Worm (Caenorhabditis elegans): ENCODE data around the gene B0222.11.

Gene B0222.11

ce11 chrV:9166306-9166705 is 1.7 kb downstream of the B0222.11 start (continued):
- TF ChIP-seq elt-3 (tag; optimal IDR thresholded peaks at IDR 0.05) (no peak), gmeb-1 (tag; optimal IDR thresholded peaks at IDR 0.05) (no peak), mdl-1 (tag; optimal IDR thresholded peaks at IDR 0.05) (no peak)

- TF ChIP-seq lin-11 (tag; optimal IDR thresholded peaks at IDR 0.05) (no peak), snpc-4 (tag; optimal IDR thresholded peaks at IDR 0.05) (no peak), crh-2 (tag; optimal IDR thresholded peaks at IDR 0.05) (peak; percentile 47), aly-2 (tag; optimal IDR thresholded peaks at IDR 0.05) (no peak), nhr-237 (tag; optimal IDR thresholded peaks at IDR 0.05) (no peak), mab-5 (tag; optimal IDR thresholded peaks at IDR 0.05) (no peak), blmp-1 (tag; optimal IDR thresholded peaks at IDR 0.05; ENCODE audit: insufficient read depth) (peak; percentile 5), sma-3 (GFP tag; optimal IDR thresholded peaks at IDR 0.05) (peak; percentile 32), sma-9 (GFP tag; optimal IDR thresholded peaks at IDR 0.05) (peak; percentile 39), sma-9 (tag; optimal IDR thresholded peaks at IDR 0.05) (no peak), egl-27 (tag; optimal IDR thresholded peaks at IDR 0.05) (peak; percentile 19), fos-1 (tag; optimal IDR thresholded peaks at IDR 0.05) (peak; percentile 3), ceh-16 (tag; optimal IDR thresholded peaks at IDR 0.05) (peak; percentile 31), ama-1 (optimal IDR thresholded peaks at IDR 0.05) (peak; percentile 91), nhr-25 (tag; optimal IDR thresholded peaks at IDR 0.05) (peak; percentile 44), nhr-129 (tag; optimal IDR thresholded peaks at IDR 0.05) (no peak), nhr-10 (tag; optimal IDR thresholded peaks at IDR 0.05) (no peak)
Observed at ce11 chrV:9165073-9165699, 2.8 kb downstream of the B0222.11 start, which contains the start of gene col-10. Gene col-10, minus strand, starts transcription at chrV:9165307.

- no peak for TF ChIP-seq nhr-237 (tag; optimal IDR thresholded peaks at IDR 0.05)
- no peak for TF ChIP-seq sma-9 (GFP tag; optimal IDR thresholded peaks at IDR 0.05)
- TF ChIP-seq sma-9 (tag; optimal IDR thresholded peaks at IDR 0.05), result no peak
- peak; percentile 14 for TF ChIP-seq sma-3 (GFP tag; optimal IDR thresholded peaks at IDR 0.05)
- TF ChIP-seq crh-2 (tag; optimal IDR thresholded peaks at IDR 0.05), result peak; percentile 23
- TF ChIP-seq egl-27 (tag; optimal IDR thresholded peaks at IDR 0.05), result no peak
- peak; percentile 0 for TF ChIP-seq blmp-1 (tag; optimal IDR thresholded peaks at IDR 0.05; ENCODE audit: insufficient read depth)
- no peak for TF ChIP-seq lin-39 (tag; optimal IDR thresholded peaks at IDR 0.05)
- no peak for TF ChIP-seq nhr-23 (tag; optimal IDR thresholded peaks at IDR 0.05)
- peak; percentile 28 for TF ChIP-seq nhr-21 (tag; optimal IDR thresholded peaks at IDR 0.05)
- peak; percentile 17 for TF ChIP-seq lin-13 (GFP tag; optimal IDR thresholded peaks at IDR 0.05)
- peak; percentile 6 for TF ChIP-seq ztf-4 (tag; optimal IDR thresholded peaks at IDR 0.05)
- TF ChIP-seq nhr-25 (tag; optimal IDR thresholded peaks at IDR 0.05), result peak; percentile 91
- TF ChIP-seq ama-1 (optimal IDR thresholded peaks at IDR 0.05), result peak; percentile 93
Observed at ce11 chrV:9163897-9164296, 4.1 kb downstream of the B0222.11 start.

- TF ChIP-seq zag-1 (tag; optimal IDR thresholded peaks at IDR 0.05) (no peak), blmp-1 (tag; optimal IDR thresholded peaks at IDR 0.05; ENCODE audit: insufficient read depth) (peak; percentile 62)
Observed at ce11 chrV:9162955-9163468, 5.0 kb downstream of the B0222.11 start, which contains the start of gene col-145. Gene col-145, minus strand, starts transcription at chrV:9163005.

DNA sequence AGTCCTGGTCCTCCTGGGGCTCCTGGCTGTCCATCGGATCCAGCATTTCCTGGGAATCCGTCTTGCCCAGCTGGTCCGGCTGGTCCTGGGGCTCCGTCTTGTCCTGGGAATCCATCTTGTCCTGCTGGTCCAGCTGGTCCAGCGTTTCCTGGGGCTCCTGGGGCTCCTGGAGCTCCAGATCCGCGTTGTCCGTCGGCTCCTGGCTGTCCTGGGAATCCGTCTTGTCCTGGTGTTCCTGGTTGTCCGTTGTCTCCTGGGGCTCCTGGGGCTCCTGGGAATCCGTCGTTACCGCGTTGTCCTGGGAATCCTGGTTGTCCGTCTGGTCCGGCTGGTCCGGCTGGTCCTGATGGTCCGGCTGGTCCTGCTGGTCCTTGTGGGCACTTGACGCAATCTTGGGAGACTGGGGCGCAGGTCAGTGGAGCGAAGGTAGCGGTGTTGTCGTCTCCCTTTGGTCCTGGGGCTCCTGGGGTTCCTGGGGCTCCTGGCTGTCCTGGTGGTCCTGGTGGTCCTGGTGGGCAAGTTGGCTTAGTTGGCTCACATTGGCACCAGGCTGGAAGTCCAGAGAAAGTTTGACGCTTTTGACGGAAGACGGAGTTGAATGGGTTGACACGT is 5.8 kb downstream of the B0222.11 start:
- no peak for TF ChIP-seq ceh-82 (tag; optimal IDR thresholded peaks at IDR 0.05)
- TF ChIP-seq crh-2 (tag; optimal IDR thresholded peaks at IDR 0.05), result no peak
- TF ChIP-seq nhr-23 (tag; optimal IDR thresholded peaks at IDR 0.05), result no peak
- TF ChIP-seq Y55F3AM.14 (GFP tag; optimal IDR thresholded peaks at IDR 0.05), result no peak
- TF ChIP-seq peb-1 (tag; optimal IDR thresholded peaks at IDR 0.05), result no peak
- no peak for TF ChIP-seq elt-1 (tag; optimal IDR thresholded peaks at IDR 0.05)
